Fruit fly (Drosophila melanogaster): ENCODE results near the gene Icmt.

Gene Icmt

dm6 chr3L:13022854-13023560 lies 4.9 kb downstream of the Icmt start, which contains the start of gene RpS12:
RpS12 (plus strand) TSS chr3L:13023352.
- TF ChIP-seq CG33017 (tag; optimal IDR thresholded peaks at IDR 0.05) (peak; percentile 61), pad (GFP tag; optimal IDR thresholded peaks at IDR 0.05) (peak; percentile 58), cic (GFP tag; optimal IDR thresholded peaks at IDR 0.05) (no peak), CG5204 (GFP tag; optimal IDR thresholded peaks at IDR 0.05) (peak; percentile 78), CG11617 (GFP tag; optimal IDR thresholded peaks at IDR 0.05) (peak; percentile 83), kay (GFP tag; ENCODE audit: borderline replicate concordance) (peak; percentile 86), toe (GFP tag; optimal IDR thresholded peaks at IDR 0.05) (peak; percentile 81), tj (GFP tag; optimal IDR thresholded peaks at IDR 0.05) (peak; percentile 56), Crg-1 (GFP tag; optimal IDR thresholded peaks at IDR 0.05) (peak; percentile 57), ovo (GFP tag; optimal IDR thresholded peaks at IDR 0.05) (peak; percentile 77), cnc (optimal IDR thresholded peaks at IDR 0.05) (no peak), Mnt (GFP tag; optimal IDR thresholded peaks at IDR 0.05) (peak; percentile 82), CG14711 (tag; optimal IDR thresholded peaks at IDR 0.05) (no peak), CG7045 (GFP tag; optimal IDR thresholded peaks at IDR 0.05) (peak; percentile 80), CG12768 (GFP tag; optimal IDR thresholded peaks at IDR 0.05) (peak; percentile 70), CG7101 (tag; optimal IDR thresholded peaks at IDR 0.05) (peak; percentile 81), Clk (GFP tag; optimal IDR thresholded peaks at IDR 0.05) (peak; percentile 67), bab1 (GFP tag; optimal IDR thresholded peaks at IDR 0.05) (peak; percentile 64), CG1620 (GFP tag; optimal IDR thresholded peaks at IDR 0.05) (peak; percentile 92), Hr96 (GFP tag; optimal IDR thresholded peaks at IDR 0.05) (peak; percentile 86)

DNA sequence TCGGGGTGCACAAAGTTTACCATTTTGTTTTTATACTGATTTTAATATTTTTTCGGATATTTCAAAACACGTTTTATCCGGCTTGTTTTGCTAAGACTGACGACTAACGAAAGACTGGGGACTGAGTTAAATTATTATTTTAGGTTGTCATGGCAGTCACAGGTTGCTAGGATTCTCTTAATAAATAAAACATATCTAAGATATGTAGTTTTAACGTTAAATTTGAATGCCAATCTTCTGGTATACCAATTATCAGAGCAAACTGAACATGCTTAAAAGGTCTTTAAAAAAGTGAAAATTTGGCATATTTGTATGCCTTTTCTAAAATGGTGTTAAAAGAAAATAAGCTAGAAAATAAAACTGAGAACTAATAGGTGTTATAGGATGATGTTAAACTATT lies 8.3 kb downstream of the Icmt start, which contains the start of gene Zmynd10:
Zmynd10 (minus strand) TSS at position 101 of the 400 bp plus-strand sequence.
- TF ChIP-seq cic (GFP tag; optimal IDR thresholded peaks at IDR 0.05) (no peak), bab1 (GFP tag; optimal IDR thresholded peaks at IDR 0.05) (no peak), CG11617 (GFP tag; optimal IDR thresholded peaks at IDR 0.05) (no peak), kay (GFP tag; ENCODE audit: borderline replicate concordance) (peak; percentile 43), Mnt (GFP tag; optimal IDR thresholded peaks at IDR 0.05) (no peak)

dm6 chr3L:13026872-13027271 lies 8.8 kb downstream of the Icmt start:
- no peak for TF ChIP-seq CG5204 (GFP tag; optimal IDR thresholded peaks at IDR 0.05)
- no peak for TF ChIP-seq pad (GFP tag; optimal IDR thresholded peaks at IDR 0.05)
- TF ChIP-seq CG7045 (GFP tag; optimal IDR thresholded peaks at IDR 0.05) = no peak
- TF ChIP-seq CG33017 (tag; optimal IDR thresholded peaks at IDR 0.05) = no peak
- TF ChIP-seq CG12768 (GFP tag; optimal IDR thresholded peaks at IDR 0.05) = no peak
- TF ChIP-seq bab1 (GFP tag; optimal IDR thresholded peaks at IDR 0.05) = no peak
- no peak for TF ChIP-seq CG11617 (GFP tag; optimal IDR thresholded peaks at IDR 0.05)
- no peak for TF ChIP-seq ovo (GFP tag; optimal IDR thresholded peaks at IDR 0.05)
- no peak for TF ChIP-seq Hr96 (GFP tag; optimal IDR thresholded peaks at IDR 0.05)
- no peak for TF ChIP-seq tj (GFP tag; optimal IDR thresholded peaks at IDR 0.05)
- TF ChIP-seq Clk (GFP tag; optimal IDR thresholded peaks at IDR 0.05) = no peak
- TF ChIP-seq CG7101 (tag; optimal IDR thresholded peaks at IDR 0.05) = no peak
- TF ChIP-seq Crg-1 (GFP tag; optimal IDR thresholded peaks at IDR 0.05) = no peak
- TF ChIP-seq Mnt (GFP tag; optimal IDR thresholded peaks at IDR 0.05) = no peak
- TF ChIP-seq CG1620 (GFP tag; optimal IDR thresholded peaks at IDR 0.05) = no peak
- no peak for TF ChIP-seq CG14711 (tag; optimal IDR thresholded peaks at IDR 0.05)
- TF ChIP-seq kay (GFP tag; ENCODE audit: borderline replicate concordance) = no peak
- no peak for TF ChIP-seq toe (GFP tag; optimal IDR thresholded peaks at IDR 0.05)
- no peak for TF ChIP-seq cnc (optimal IDR thresholded peaks at IDR 0.05)
- TF ChIP-seq cic (GFP tag; optimal IDR thresholded peaks at IDR 0.05) = no peak

- no peak for TF ChIP-seq CG11617 (GFP tag; optimal IDR thresholded peaks at IDR 0.05)
Measured at dm6 chr3L:13027333-13027732, 9.3 kb downstream of the Icmt start.

DNA sequence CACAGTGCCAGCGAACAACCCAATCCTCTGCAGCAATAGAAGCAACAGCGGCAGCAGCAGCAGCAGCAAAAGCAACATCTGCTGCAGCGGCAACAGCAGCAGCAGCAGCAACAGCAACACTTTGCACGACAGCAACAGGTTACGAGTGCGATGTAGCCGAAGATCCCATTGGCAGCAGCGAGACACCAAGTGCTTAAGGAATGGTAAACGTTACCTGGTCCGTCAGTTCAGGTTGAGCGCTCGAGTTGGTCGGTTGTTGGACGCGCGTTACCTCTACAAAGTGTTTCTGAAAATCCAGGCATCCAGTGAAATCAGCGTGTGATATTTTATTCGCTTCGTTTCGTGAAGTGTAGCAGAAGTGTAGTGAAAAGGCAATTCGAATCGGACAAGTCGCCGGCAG lies 10.7 kb downstream of the Icmt start, which contains the start of gene CG17672:
CG17672 (plus strand) TSS at position 223 of the 400 bp plus-strand sequence.
- no peak for TF ChIP-seq Mnt (GFP tag; optimal IDR thresholded peaks at IDR 0.05)
- no peak for TF ChIP-seq pad (GFP tag; optimal IDR thresholded peaks at IDR 0.05)
- TF ChIP-seq CG7101 (tag; optimal IDR thresholded peaks at IDR 0.05) = no peak
- no peak for TF ChIP-seq Clk (GFP tag; optimal IDR thresholded peaks at IDR 0.05)
- no peak for TF ChIP-seq ovo (GFP tag; optimal IDR thresholded peaks at IDR 0.05)
- TF ChIP-seq cnc (optimal IDR thresholded peaks at IDR 0.05) = no peak
- no peak for TF ChIP-seq CG7045 (GFP tag; optimal IDR thresholded peaks at IDR 0.05)
- TF ChIP-seq CG12768 (GFP tag; optimal IDR thresholded peaks at IDR 0.05) = no peak
- no peak for TF ChIP-seq CG11617 (GFP tag; optimal IDR thresholded peaks at IDR 0.05)
- no peak for TF ChIP-seq CG14711 (tag; optimal IDR thresholded peaks at IDR 0.05)
- TF ChIP-seq CG33017 (tag; optimal IDR thresholded peaks at IDR 0.05) = no peak
- TF ChIP-seq tj (GFP tag; optimal IDR thresholded peaks at IDR 0.05) = no peak
- no peak for TF ChIP-seq bab1 (GFP tag; optimal IDR thresholded peaks at IDR 0.05)
- TF ChIP-seq CG1620 (GFP tag; optimal IDR thresholded peaks at IDR 0.05) = no peak
- no peak for TF ChIP-seq kay (GFP tag; ENCODE audit: borderline replicate concordance)

- peak; percentile 90 for TF ChIP-seq tj (GFP tag; optimal IDR thresholded peaks at IDR 0.05)
- peak; percentile 36 for TF ChIP-seq bab1 (GFP tag; optimal IDR thresholded peaks at IDR 0.05)
- TF ChIP-seq CG1620 (GFP tag; optimal IDR thresholded peaks at IDR 0.05) = no peak
Measured at dm6 chr3L:13030055-13030634, 12.1 kb downstream of the Icmt start.

All from whole organism, adult.